Worm (Caenorhabditis elegans): ENCODE measurements around the gene ilkp-1.
A peak's percentile ranks its signal among the peaks of the same experiment; 100 is the strongest.

ilkp-1 gene

DNA sequence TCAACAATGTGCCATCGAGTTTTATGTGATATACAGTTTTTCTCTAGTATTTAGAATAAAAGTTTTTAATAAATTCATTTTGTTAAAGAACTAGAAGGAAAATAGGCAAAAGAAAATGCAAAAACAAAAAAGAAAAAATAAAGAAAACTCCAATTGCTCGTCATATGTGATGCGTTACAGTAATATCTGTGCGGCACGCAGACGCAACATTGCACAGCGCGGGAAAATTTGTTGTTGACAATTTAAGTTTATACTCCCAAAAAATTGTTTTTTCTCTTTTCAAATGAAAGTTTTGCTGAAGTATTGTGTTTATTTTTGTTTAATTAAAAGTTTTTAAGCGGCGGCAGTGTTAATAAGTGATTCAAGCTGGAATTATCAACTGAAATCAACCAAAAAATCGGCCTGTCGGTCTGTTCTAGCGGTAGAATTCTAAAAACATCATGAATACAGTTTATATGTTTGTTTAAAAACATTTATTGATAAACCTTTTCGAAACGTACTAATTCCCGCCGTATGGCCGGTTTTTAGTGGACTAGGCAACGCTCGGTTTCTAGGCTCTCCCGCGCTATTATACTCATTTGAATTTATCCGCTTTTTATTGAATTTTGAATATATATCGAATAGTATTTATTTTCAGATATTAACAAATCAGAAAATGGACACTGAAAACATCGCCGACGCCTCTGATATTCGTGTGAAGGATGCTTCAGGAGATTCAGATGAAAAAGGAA, 56.1 kb downstream of the ilkp-1 start, which contains the start of gene nasp-1:
Gene nasp-1, plus strand, starts transcription at position 632 of the 731 bp plus-strand sequence.
- TF ChIP-seq dmd-4 (tag; optimal IDR thresholded peaks at IDR 0.05) (no peak), ZK546.5 (tag; optimal IDR thresholded peaks at IDR 0.05) (no peak), unc-39 (tag; optimal IDR thresholded peaks at IDR 0.05) (no peak), nhr-11 (tag; optimal IDR thresholded peaks at IDR 0.05) (no peak), nhr-23 (tag; optimal IDR thresholded peaks at IDR 0.05) (no peak), nhr-129 (tag; optimal IDR thresholded peaks at IDR 0.05) (no peak), lsy-2 (tag; optimal IDR thresholded peaks at IDR 0.05) (peak in 1 of 2 experiments; percentile 73)
